Worm (Caenorhabditis elegans) whole organism, L1 larva: ENCODE results near the gene B0462.5.

Source experiments
- aha-1 ChIP-seq: fragments of 150-350 bp; optimal IDR thresholded peaks from 2 replicates; lab custom pipeline; 2014; ENCODE audit warnings: missing biosample characterization, missing genetic modification characterization
- ama-1 ChIP-seq: fragments of 150-350 bp; optimal IDR thresholded peaks from 2 replicates; lab custom pipeline; 2014
- ceh-90 ChIP-seq: sonication (generic microtip); optimal IDR thresholded peaks from 2 replicates; lab custom pipeline; 2016; ENCODE audit warnings: missing genetic modification characterization, missing compliant biosample characterization
- irx-1 ChIP-seq: sonication (generic microtip); optimal IDR thresholded peaks from 2 replicates; lab custom pipeline; 2016; ENCODE audit warnings: missing genetic modification characterization, missing compliant biosample characterization
- lin-13 ChIP-seq: fragments of 150-350 bp; optimal IDR thresholded peaks from 2 replicates; lab custom pipeline; 2014; ENCODE audit warnings: missing biosample characterization, missing genetic modification reagents, missing genetic modification characterization
- nhr-12 ChIP-seq: sonication (generic microtip); optimal IDR thresholded peaks from 2 replicates; lab custom pipeline; 2017; ENCODE audit warnings: missing biosample characterization, missing genetic modification characterization
- skn-1 ChIP-seq: fragments of 150-350 bp; optimal IDR thresholded peaks from 2 replicates; lab custom pipeline; 2014; ENCODE audit warnings: missing biosample characterization, missing genetic modification characterization
- sptf-1 ChIP-seq: fragments of 150-350 bp; optimal IDR thresholded peaks from 2 replicates; lab custom pipeline; 2014; ENCODE audit warnings: missing biosample characterization, missing genetic modification characterization

ce11 chrV:18346080-18346479, 22.9 kb upstream of the B0462.5 start:
- no peak for TF ChIP-seq lin-13 (GFP tag; lab: Kevin White, UChicago)
- no peak for TF ChIP-seq nhr-12 (tag; lab: Kevin White, UChicago)
- peak; percentile 53 for TF ChIP-seq skn-1 (tag; lab: Kevin White, UChicago)
- no peak for TF ChIP-seq irx-1 (tag; lab: Kevin White, UChicago)
- no peak for TF ChIP-seq ama-1 (lab: Kevin White, UChicago)
- no peak for TF ChIP-seq sptf-1 (tag; lab: Kevin White, UChicago)
- no peak for TF ChIP-seq ceh-90 (tag; lab: Kevin White, UChicago)
- TF ChIP-seq aha-1 (tag; lab: Kevin White, UChicago): no peak
